Worm (Caenorhabditis elegans) whole organism, mixed stage, embryonic: ENCODE data around the gene Y51B9A.6.

Experiments
- M03D4.4 ChIP-seq: sonication (generic microtip); optimal IDR thresholded peaks from 2 replicates; lab custom pipeline; 2017; ENCODE audit warnings: mild to moderate bottlenecking, missing genetic modification characterization, missing compliant biosample characterization
- bed-3 ChIP-seq: fragments of 200-800 bp; sonication (Bioruptor generic); optimal IDR thresholded peaks from 3 replicates; lab custom pipeline; 2018; ENCODE audit warnings: mild to moderate bottlenecking, missing genetic modification characterization, moderate library complexity, missing compliant biosample characterization
- blmp-1 ChIP-seq: fragments of 150-350 bp; optimal IDR thresholded peaks from 2 replicates; lab custom pipeline; 2014; ENCODE audit warnings: missing biosample characterization, missing genetic modification characterization
- ceh-39 ChIP-seq: fragments of 150-350 bp; optimal IDR thresholded peaks from 2 replicates; lab custom pipeline; 2014; ENCODE audit warnings: missing biosample characterization, missing genetic modification characterization
- ceh-43 ChIP-seq: fragments of 200-800 bp; sonication (Bioruptor generic); optimal IDR thresholded peaks from 2 replicates; lab custom pipeline; 2018; ENCODE audit warnings: mild to moderate bottlenecking, missing genetic modification characterization, moderate library complexity, missing compliant biosample characterization
- ceh-83 ChIP-seq: fragments of 200-800 bp; sonication (Bioruptor generic); optimal IDR thresholded peaks from 2 replicates; lab custom pipeline; 2018; ENCODE audit warnings: mild to moderate bottlenecking, missing genetic modification characterization, missing compliant biosample characterization
- ces-1 ChIP-seq: fragments of 150-350 bp; optimal IDR thresholded peaks from 2 replicates; lab custom pipeline; 2014; ENCODE audit warnings: missing biosample characterization, missing genetic modification reagents, missing genetic modification characterization
- cnd-1 ChIP-seq: fragments of 200-800 bp; sonication (Bioruptor generic); optimal IDR thresholded peaks from 2 replicates; lab custom pipeline; 2018; ENCODE audit warnings: mild to moderate bottlenecking, missing genetic modification characterization, missing compliant biosample characterization
- drap-1 ChIP-seq: fragments of 200-800 bp; sonication (Bioruptor generic); optimal IDR thresholded peaks from 3 replicates; lab custom pipeline; 2018; ENCODE audit warnings: mild to moderate bottlenecking, missing genetic modification characterization, missing compliant biosample characterization
- elt-1 ChIP-seq: sonication (generic microtip); optimal IDR thresholded peaks from 2 replicates; lab custom pipeline; 2017; ENCODE audit warnings: missing genetic modification characterization, mild to moderate bottlenecking, missing compliant biosample characterization, antibody characterized with exemption, moderate library complexity, borderline replicate concordance; ENCODE audit not compliant: insufficient read depth
- elt-3 ChIP-seq: fragments of 150-350 bp; optimal IDR thresholded peaks from 2 replicates; lab custom pipeline; 2014; ENCODE audit warnings: missing biosample characterization, missing genetic modification characterization
- flh-1 ChIP-seq: fragments of 200-800 bp; sonication (Bioruptor generic); optimal IDR thresholded peaks from 2 replicates; lab custom pipeline; 2018; ENCODE audit warnings: mild to moderate bottlenecking, missing genetic modification characterization, moderate library complexity, missing compliant biosample characterization
- ham-2 ChIP-seq: fragments of 200-800 bp; sonication (Bioruptor generic); optimal IDR thresholded peaks from 2 replicates; lab custom pipeline; 2018; ENCODE audit warnings: mild to moderate bottlenecking, missing genetic modification characterization, missing compliant biosample characterization
- hlh-1 ChIP-seq: fragments of 150-350 bp; optimal IDR thresholded peaks from 2 replicates; lab custom pipeline; 2014; ENCODE audit warnings: missing biosample characterization, missing genetic modification reagents, missing genetic modification characterization
- lin-13 ChIP-seq: fragments of 150-350 bp; optimal IDR thresholded peaks from 2 replicates; lab custom pipeline; 2014; ENCODE audit warnings: missing biosample characterization, missing genetic modification characterization
- lin-32 ChIP-seq: fragments of 200-800 bp; sonication (Bioruptor generic); optimal IDR thresholded peaks from 2 replicates; lab custom pipeline; 2018; ENCODE audit warnings: mild to moderate bottlenecking, missing genetic modification characterization, missing compliant biosample characterization
- lsy-2 ChIP-seq: fragments of 150-350 bp; optimal IDR thresholded peaks from 2 replicates; lab custom pipeline; 2014; ENCODE audit warnings: missing biosample characterization, missing genetic modification characterization
- mab-5 ChIP-seq: fragments of 150-350 bp; optimal IDR thresholded peaks from 2 replicates; lab custom pipeline; 2014; ENCODE audit warnings: missing biosample characterization, missing genetic modification characterization
- mep-1 ChIP-seq: fragments of 150-350 bp; optimal IDR thresholded peaks from 2 replicates; lab custom pipeline; 2017; ENCODE audit warnings: missing biosample characterization, missing genetic modification reagents, missing genetic modification characterization, inconsistent platforms
- mls-2 ChIP-seq: sonication (generic microtip); optimal IDR thresholded peaks from 2 replicates; lab custom pipeline; 2016; ENCODE audit warnings: mild to moderate bottlenecking, missing genetic modification characterization, moderate library complexity, missing compliant biosample characterization
- nhr-12 ChIP-seq: fragments of 150-350 bp; optimal IDR thresholded peaks from 2 replicates; lab custom pipeline; 2014; ENCODE audit warnings: missing biosample characterization, missing genetic modification characterization
- nhr-2 ChIP-seq: fragments of 150-350 bp; optimal IDR thresholded peaks from 2 replicates; lab custom pipeline; 2014; ENCODE audit warnings: missing biosample characterization, missing genetic modification characterization
- nhr-237 ChIP-seq: fragments of 150-350 bp; optimal IDR thresholded peaks from 2 replicates; lab custom pipeline; 2014; ENCODE audit warnings: missing biosample characterization, missing genetic modification characterization
- nhr-28 ChIP-seq: fragments of 150-350 bp; optimal IDR thresholded peaks from 2 replicates; lab custom pipeline; 2014; ENCODE audit warnings: missing biosample characterization, missing genetic modification characterization
- nhr-76 ChIP-seq: sonication (generic microtip); optimal IDR thresholded peaks from 2 replicates; lab custom pipeline; 2017; ENCODE audit warnings: missing biosample characterization, missing genetic modification characterization
- pha-4 ChIP-seq: fragments of 150-350 bp; optimal IDR thresholded peaks from 2 replicates; lab custom pipeline; 2018; ENCODE audit warnings: missing biosample characterization, missing genetic modification reagents, missing genetic modification characterization
- sem-2 ChIP-seq: fragments of 200-800 bp; sonication (Bioruptor generic); optimal IDR thresholded peaks from 2 replicates; lab custom pipeline; 2018; ENCODE audit warnings: mild to moderate bottlenecking, missing genetic modification characterization, missing compliant biosample characterization
- snpc-4 ChIP-seq: fragments of 150-350 bp; optimal IDR thresholded peaks from 2 replicates; lab custom pipeline; 2014; ENCODE audit warnings: missing biosample characterization, missing genetic modification characterization
- sptf-1 ChIP-seq: sonication (generic microtip); optimal IDR thresholded peaks from 2 replicates; lab custom pipeline; 2017; ENCODE audit warnings: mild to moderate bottlenecking, missing genetic modification characterization, moderate library complexity, missing compliant biosample characterization
- tbx-8 ChIP-seq: fragments of 200-800 bp; sonication (Bioruptor generic); optimal IDR thresholded peaks from 2 replicates; lab custom pipeline; 2018; ENCODE audit warnings: mild to moderate bottlenecking, missing genetic modification characterization, moderate library complexity, missing compliant biosample characterization
- unc-120 ChIP-seq: sonication (generic microtip); optimal IDR thresholded peaks from 2 replicates; lab custom pipeline; 2017; ENCODE audit warnings: missing genetic modification characterization, missing compliant biosample characterization; ENCODE audit not compliant: poor library complexity, severe bottlenecking
- unc-39 ChIP-seq: fragments of 150-350 bp; optimal IDR thresholded peaks from 2 replicates; lab custom pipeline; 2014; ENCODE audit warnings: missing biosample characterization, missing genetic modification characterization
- unc-62 ChIP-seq: fragments of 150-350 bp; optimal IDR thresholded peaks from 2 replicates; lab custom pipeline; 2014; ENCODE audit warnings: missing biosample characterization, missing genetic modification reagents, missing genetic modification characterization
- zip-8 ChIP-seq: fragments of 150-350 bp; optimal IDR thresholded peaks from 2 replicates; lab custom pipeline; 2014; ENCODE audit warnings: missing biosample characterization, missing genetic modification characterization
- ztf-11 ChIP-seq: fragments of 150-350 bp; optimal IDR thresholded peaks from 2 replicates; lab custom pipeline; 2014; ENCODE audit warnings: missing biosample characterization, missing genetic modification characterization

Gene Y51B9A.6

ce11 chrII:9369394-9369793 is 33.6 kb downstream of the Y51B9A.6 start:
- no peak for TF ChIP-seq unc-62
- no peak for TF ChIP-seq tbx-8
- TF ChIP-seq mab-5 (tag; lab: Kevin White, UChicago): no peak
- TF ChIP-seq ces-1 (GFP tag; lab: Kevin White, UChicago): no peak
- no peak for TF ChIP-seq ceh-83 (GFP tag; lab: Kevin White, UChicago)

ce11 chrII:9362249-9362648 is 40.7 kb downstream of the Y51B9A.6 start:
- TF ChIP-seq ham-2 (GFP tag; lab: Kevin White, UChicago) (no peak), ceh-39 (tag; lab: Kevin White, UChicago) (no peak), blmp-1 (no peak), ces-1 (GFP tag; lab: Kevin White, UChicago) (no peak), sptf-1 (tag; lab: Kevin White, UChicago) (no peak)
- TF ChIP-seq, all 35 proteins: peak for 0

DNA sequence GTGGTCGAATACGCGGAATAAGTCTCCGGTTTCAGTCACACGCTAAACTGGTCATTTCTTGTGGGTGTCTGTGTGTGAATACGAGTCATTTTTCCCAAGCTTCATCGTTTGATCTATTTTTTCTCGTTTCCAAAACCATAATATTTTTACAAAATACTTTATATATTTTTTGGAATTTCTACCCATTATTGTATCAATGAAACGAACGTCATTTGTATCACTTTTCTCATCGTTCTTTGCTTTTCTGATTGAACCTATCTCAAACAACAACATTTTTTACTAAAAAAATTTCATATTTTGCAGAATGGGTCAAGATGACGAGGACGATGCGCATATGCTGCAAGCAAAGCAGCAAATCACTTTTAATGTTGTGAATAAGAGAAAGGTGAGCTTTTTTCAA is 44.8 kb downstream of the Y51B9A.6 start, which contains the start of gene mel-11:
Gene mel-11, plus strand, starts transcription at position 301 of the 400 bp plus-strand sequence.
- TF ChIP-seq unc-120 (tag; lab: Kevin White, UChicago): no peak
- TF ChIP-seq flh-1 (GFP tag; lab: Kevin White, UChicago): no peak
- TF ChIP-seq sptf-1 (tag; lab: Kevin White, UChicago): no peak
- TF ChIP-seq mep-1: no peak
- TF ChIP-seq ztf-11 (tag; lab: Kevin White, UChicago): no peak

ce11 chrII:9356723-9357122 is 46.3 kb downstream of the Y51B9A.6 start:
- peak; percentile 26 for TF ChIP-seq cnd-1 (tag; lab: Kevin White, UChicago)
- TF ChIP-seq snpc-4: no peak
- no peak for TF ChIP-seq elt-1
- no peak for TF ChIP-seq unc-39 (tag; lab: Kevin White, UChicago)
- TF ChIP-seq mab-5 (tag; lab: Kevin White, UChicago): no peak
- no peak for TF ChIP-seq blmp-1
- TF ChIP-seq sem-2 (GFP tag; lab: Kevin White, UChicago): no peak
- peak; percentile 83 for TF ChIP-seq hlh-1
- TF ChIP-seq ztf-11 (tag; lab: Kevin White, UChicago): peak; percentile 59
- peak; percentile 11 for TF ChIP-seq lsy-2 (tag; lab: Kevin White, UChicago)
- TF ChIP-seq lin-32 (GFP tag; lab: Kevin White, UChicago): no peak
- peak; percentile 1 for TF ChIP-seq M03D4.4
- TF ChIP-seq elt-3: no peak
- peak; percentile 54 for TF ChIP-seq mls-2 (tag; lab: Kevin White, UChicago)
- no peak for TF ChIP-seq ceh-43 (GFP tag; lab: Kevin White, UChicago)
- TF ChIP-seq zip-8: no peak
- no peak for TF ChIP-seq ceh-39 (tag; lab: Kevin White, UChicago)
- peak; percentile 16 for TF ChIP-seq unc-120 (tag; lab: Kevin White, UChicago)
- peak; percentile 7 for TF ChIP-seq nhr-237
- TF ChIP-seq flh-1 (GFP tag; lab: Kevin White, UChicago): no peak
- TF ChIP-seq sptf-1 (tag; lab: Kevin White, UChicago): peak; percentile 33
- TF ChIP-seq bed-3 (GFP tag; lab: Kevin White, UChicago): no peak
- peak; percentile 82 for TF ChIP-seq pha-4
- TF ChIP-seq ham-2 (GFP tag; lab: Kevin White, UChicago): peak; percentile 79
- TF ChIP-seq mep-1: peak; percentile 9
- no peak for TF ChIP-seq nhr-28
- TF ChIP-seq nhr-2 (tag; lab: Kevin White, UChicago): no peak
- peak; percentile 43 for TF ChIP-seq lin-13
- TF ChIP-seq ces-1 (GFP tag; lab: Kevin White, UChicago): peak; percentile 57
- TF ChIP-seq drap-1 (GFP tag; lab: Kevin White, UChicago): no peak
- no peak for TF ChIP-seq nhr-76
- TF ChIP-seq tbx-8: no peak
- peak; percentile 53 for TF ChIP-seq unc-62
- TF ChIP-seq nhr-12: no peak
- TF ChIP-seq, all 35 proteins: peak for 15
